Fruit fly (Drosophila melanogaster) whole organism, pupa: Measurements from ENCODE around the gene CG31792.

Experiments
- CG12605 ChIP-seq: fragments of 200-800 bp; sonication (Bioruptor generic); IDR thresholded peaks from 2 replicates; pipeline ENCODE4 v1.3.6; 2022; ENCODE audit warnings: missing biosample characterization, missing genetic modification characterization
- CG14655 ChIP-seq: fragments of 200-800 bp; sonication (Bioruptor generic); optimal IDR thresholded peaks from 3 replicates; lab custom pipeline; 2017; ENCODE audit warnings: mild to moderate bottlenecking, missing biosample characterization, missing genetic modification reagents, missing genetic modification characterization
- CG15710 ChIP-seq: fragments of 200-800 bp; sonication (Bioruptor generic); optimal IDR thresholded peaks from 2 replicates; lab custom pipeline; 2018; ENCODE audit warnings: missing biosample characterization, mild to moderate bottlenecking, missing genetic modification characterization, moderate library complexity
- CG4496 ChIP-seq: fragments of 200-800 bp; sonication (Bioruptor generic); IDR thresholded peaks from 3 replicates; pipeline ENCODE4 v1.3.6; 2022; ENCODE audit warnings: missing biosample characterization, missing genetic modification characterization
- CG8301 ChIP-seq: fragments of 200-800 bp; sonication (Bioruptor generic); optimal IDR thresholded peaks from 2 replicates; lab custom pipeline; 2018; ENCODE audit warnings: missing biosample characterization, mild to moderate bottlenecking, missing genetic modification characterization
- CG9948 ChIP-seq: fragments of 200-800 bp; sonication (Bioruptor generic); optimal IDR thresholded peaks from 2 replicates; lab custom pipeline; 2018; ENCODE audit warnings: missing biosample characterization, mild to moderate bottlenecking, missing genetic modification characterization, moderate library complexity
- EcR ChIP-seq: fragments of 200-800 bp; sonication (Bioruptor generic); optimal IDR thresholded peaks from 3 replicates; lab custom pipeline; 2019; ENCODE audit warnings: missing biosample characterization, missing genetic modification characterization, mild to moderate bottlenecking, moderate library complexity, missing genetic modification reagents
- Pif1A ChIP-seq: fragments of 200-800 bp; sonication (Bioruptor generic); optimal IDR thresholded peaks from 3 replicates; lab custom pipeline; 2016; ENCODE audit warnings: missing biosample characterization, missing genetic modification characterization
- gl ChIP-seq: fragments of 200-800 bp; sonication (Bioruptor generic); optimal IDR thresholded peaks from 2 replicates; lab custom pipeline; 2018; ENCODE audit warnings: missing biosample characterization, mild to moderate bottlenecking, missing genetic modification characterization
- rn ChIP-seq: fragments of 200-800 bp; sonication (Bioruptor generic); IDR thresholded peaks from 2 replicates; pipeline ENCODE4 v1.3.6; 2022; ENCODE audit warnings: missing biosample characterization, missing genetic modification characterization

- TF ChIP-seq CG15710 (tag; lab: Kevin White, UChicago) = peak; percentile 25
- no peak for TF ChIP-seq CG9948 (tag; lab: Kevin White, UChicago)
- no peak for TF ChIP-seq CG14655 (GFP tag; lab: Kevin White, UChicago)
- no peak for TF ChIP-seq CG12605
- peak; percentile 27 for TF ChIP-seq EcR
- TF ChIP-seq CG4496 (GFP tag; lab: Robert Waterston, UW) = no peak
- TF ChIP-seq Pif1A (GFP tag; lab: Kevin White, UChicago) = no peak
- TF ChIP-seq CG8301 (tag; lab: Kevin White, UChicago) = no peak
- no peak for TF ChIP-seq rn (GFP tag; lab: Robert Waterston, UW)
- no peak for TF ChIP-seq gl (tag; lab: Kevin White, UChicago)
These were observed 28.7 kb upstream of the CG31792 start, which contains the start of the genes Nak and Tango6 for dm6 chr2L:18968370-18969105.
